Worm (Caenorhabditis elegans) whole organism, L2 larva: ENCODE measurements around the gene K07H8.8.
A peak's percentile ranks its signal among the peaks of the same experiment; 100 is the strongest.

Experiments used
- C34F6.9 ChIP-seq: fragments of 150-350 bp; optimal IDR thresholded peaks from 2 replicates; lab custom pipeline; 2014; ENCODE audit warnings: missing biosample characterization, missing genetic modification characterization
- F13H6.1 ChIP-seq: sonication (generic microtip); optimal IDR thresholded peaks from 2 replicates; lab custom pipeline; 2016; ENCODE audit warnings: missing genetic modification characterization, missing compliant biosample characterization
- R02D3.7 ChIP-seq: fragments of 150-350 bp; optimal IDR thresholded peaks from 2 replicates; lab custom pipeline; 2014; ENCODE audit warnings: missing biosample characterization, missing genetic modification characterization
- Y55F3AM.14 ChIP-seq: fragments of 200-800 bp; sonication (Bioruptor generic); optimal IDR thresholded peaks from 2 replicates; lab custom pipeline; 2018; ENCODE audit warnings: mild to moderate bottlenecking, missing genetic modification characterization, missing compliant biosample characterization
- ZK546.5 ChIP-seq: sonication (generic microtip); optimal IDR thresholded peaks from 2 replicates; lab custom pipeline; 2017; ENCODE audit warnings: missing biosample characterization, missing genetic modification characterization
- alr-1 ChIP-seq: fragments of 150-350 bp; optimal IDR thresholded peaks from 2 replicates; lab custom pipeline; 2014; ENCODE audit warnings: missing biosample characterization, missing genetic modification characterization
- crh-2 ChIP-seq: sonication (generic microtip); optimal IDR thresholded peaks from 2 replicates; lab custom pipeline; 2017; ENCODE audit warnings: missing biosample characterization, missing genetic modification characterization
- elt-3 ChIP-seq: sonication (generic microtip); optimal IDR thresholded peaks from 2 replicates; lab custom pipeline; 2017; ENCODE audit warnings: missing biosample characterization, missing genetic modification characterization
- fos-1 ChIP-seq: fragments of 150-350 bp; optimal IDR thresholded peaks from 2 replicates; lab custom pipeline; 2014; ENCODE audit warnings: missing biosample characterization, missing genetic modification characterization
- gmeb-1 ChIP-seq: fragments of 150-350 bp; optimal IDR thresholded peaks from 2 replicates; lab custom pipeline; 2014; ENCODE audit warnings: missing biosample characterization, missing genetic modification characterization
- lin-13 ChIP-seq: fragments of 150-350 bp; optimal IDR thresholded peaks from 2 replicates; lab custom pipeline; 2014; ENCODE audit warnings: missing biosample characterization, missing genetic modification reagents, missing genetic modification characterization
- lin-39 ChIP-seq: fragments of 150-350 bp; optimal IDR thresholded peaks from 2 replicates; lab custom pipeline; 2014; ENCODE audit warnings: missing biosample characterization, missing genetic modification reagents, missing genetic modification characterization
- lsy-2 ChIP-seq, 2 experiments: fragments of 150-350 bp in 1 of 2; sonication (generic microtip) in 1 of 2; optimal IDR thresholded peaks; 2 replicates each; lab custom pipeline; 2014 to 2017; ENCODE audit warnings: missing biosample characterization in 2 of 2, missing genetic modification characterization in 2 of 2
- mab-5 ChIP-seq: fragments of 150-350 bp; optimal IDR thresholded peaks from 2 replicates; lab custom pipeline; 2014; ENCODE audit warnings: missing biosample characterization, missing genetic modification characterization
- nhr-11 ChIP-seq: fragments of 150-350 bp; optimal IDR thresholded peaks from 2 replicates; lab custom pipeline; 2014; ENCODE audit warnings: missing biosample characterization, missing genetic modification characterization
- nhr-12 ChIP-seq: fragments of 150-350 bp; optimal IDR thresholded peaks from 2 replicates; lab custom pipeline; 2014; ENCODE audit warnings: missing biosample characterization, missing genetic modification characterization
- nhr-129 ChIP-seq: fragments of 150-350 bp; optimal IDR thresholded peaks from 2 replicates; lab custom pipeline; 2014; ENCODE audit warnings: missing biosample characterization, missing genetic modification characterization
- nhr-21 ChIP-seq: fragments of 150-350 bp; optimal IDR thresholded peaks from 2 replicates; lab custom pipeline; 2014; ENCODE audit warnings: missing biosample characterization, missing genetic modification characterization
- nhr-23 ChIP-seq: fragments of 150-350 bp; optimal IDR thresholded peaks from 2 replicates; lab custom pipeline; 2014; ENCODE audit warnings: missing biosample characterization, missing genetic modification reagents, missing genetic modification characterization
- nhr-237 ChIP-seq: fragments of 150-350 bp; optimal IDR thresholded peaks from 2 replicates; lab custom pipeline; 2014; ENCODE audit warnings: missing biosample characterization, missing genetic modification characterization
- nhr-25 ChIP-seq: fragments of 150-350 bp; sonication (generic microtip); optimal IDR thresholded peaks from 3 replicates; lab custom pipeline; 2014; ENCODE audit warnings: missing biosample characterization, missing genetic modification characterization
- nhr-6 ChIP-seq: fragments of 150-350 bp; optimal IDR thresholded peaks from 2 replicates; lab custom pipeline; 2014; ENCODE audit warnings: missing biosample characterization, missing genetic modification characterization
- nhr-77 ChIP-seq: fragments of 150-350 bp; optimal IDR thresholded peaks from 2 replicates; lab custom pipeline; 2014; ENCODE audit warnings: missing biosample characterization, missing genetic modification characterization
- peb-1 ChIP-seq: fragments of 150-350 bp; optimal IDR thresholded peaks from 2 replicates; lab custom pipeline; 2014; ENCODE audit warnings: missing biosample characterization, missing genetic modification characterization
- sem-4 ChIP-seq: fragments of 150-350 bp; optimal IDR thresholded peaks from 2 replicates; lab custom pipeline; 2014; ENCODE audit warnings: missing biosample characterization, missing genetic modification reagents, missing genetic modification characterization
- skn-1 ChIP-seq: sonication (generic microtip); optimal IDR thresholded peaks from 2 replicates; lab custom pipeline; 2017; ENCODE audit warnings: missing biosample characterization, missing genetic modification characterization
- sma-3 ChIP-seq: sonication (generic microtip); optimal IDR thresholded peaks from 2 replicates; lab custom pipeline; 2016; ENCODE audit warnings: missing genetic modification reagents, missing genetic modification characterization, missing compliant biosample characterization
- sma-9 ChIP-seq, 2 experiments: fragments of 150-350 bp in 1 of 2; sonication (generic microtip) in 1 of 2; optimal IDR thresholded peaks; 2 replicates each; lab custom pipeline; 2014 to 2016; ENCODE audit warnings: missing genetic modification characterization in 2 of 2, mild to moderate bottlenecking in 1 of 2, missing biosample characterization in 1 of 2, missing compliant biosample characterization in 1 of 2, missing genetic modification reagents in 1 of 2, moderate library complexity in 1 of 2
- snpc-4 ChIP-seq: fragments of 150-350 bp; optimal IDR thresholded peaks from 2 replicates; lab custom pipeline; 2014; ENCODE audit warnings: missing biosample characterization, missing genetic modification characterization
- unc-39 ChIP-seq: fragments of 150-350 bp; optimal IDR thresholded peaks from 2 replicates; lab custom pipeline; 2014; ENCODE audit warnings: missing biosample characterization, missing genetic modification characterization
- unc-55 ChIP-seq: fragments of 150-350 bp; sonication (generic microtip); optimal IDR thresholded peaks from 3 replicates; lab custom pipeline; 2014; ENCODE audit warnings: missing biosample characterization, missing genetic modification reagents, missing genetic modification characterization
- zag-1 ChIP-seq: fragments of 150-350 bp; optimal IDR thresholded peaks from 2 replicates; lab custom pipeline; 2014; ENCODE audit warnings: missing biosample characterization, missing genetic modification characterization
- ztf-1 ChIP-seq: fragments of 200-800 bp; sonication (Bioruptor generic); conservative IDR thresholded peaks from 2 replicates; pipeline ENCODE4 v1.3.6; 2022; ENCODE audit warnings: missing genetic modification characterization, missing compliant biosample characterization
- ztf-11 ChIP-seq: sonication (generic microtip); optimal IDR thresholded peaks from 2 replicates; lab custom pipeline; 2017; ENCODE audit warnings: missing biosample characterization, missing genetic modification characterization
- ztf-4 ChIP-seq: fragments of 150-350 bp; optimal IDR thresholded peaks from 2 replicates; lab custom pipeline; 2014; ENCODE audit warnings: missing biosample characterization, missing genetic modification characterization

Gene K07H8.8

ce11 chrIV:8294650-8295049 lies 26.4 kb upstream of the K07H8.8 start, which contains the start of gene tbce-1:
Gene tbce-1, plus strand, starts transcription at chrIV:8294690.
- TF ChIP-seq nhr-77 (tag; lab: Kevin White, UChicago) (no peak), sem-4 (no peak), unc-39 (no peak), Y55F3AM.14 (no peak), ztf-11 (tag; lab: Kevin White, UChicago) (no peak), sma-3 (no peak), alr-1 (tag; lab: Kevin White, UChicago) (no peak), sma-9 (GFP tag; optimal IDR thresholded peaks at IDR 0.05; lab: Kevin White, UChicago) (no peak), sma-9 (tag; optimal IDR thresholded peaks at IDR 0.05; lab: Kevin White, UChicago) (no peak), R02D3.7 (tag; lab: Kevin White, UChicago) (no peak), ztf-1 (no peak), nhr-25 (tag; lab: Kevin White, UChicago) (no peak), lin-39 (tag; lab: Kevin White, UChicago) (no peak), lin-13 (GFP tag; lab: Kevin White, UChicago) (no peak)

ce11 chrIV:8291232-8291631 lies 23.0 kb upstream of the K07H8.8 start, which contains the start of gene K07H8.2:
Gene K07H8.2, plus strand, starts transcription at chrIV:8291532.
- no peak for TF ChIP-seq crh-2 (tag; lab: Kevin White, UChicago)
- no peak for TF ChIP-seq peb-1 (tag; lab: Kevin White, UChicago)
- TF ChIP-seq C34F6.9 (tag; lab: Kevin White, UChicago), result no peak
- TF ChIP-seq R02D3.7 (tag; lab: Kevin White, UChicago), result no peak
- TF ChIP-seq ztf-1, result no peak
- TF ChIP-seq nhr-237 (tag; lab: Kevin White, UChicago), result no peak
- TF ChIP-seq skn-1 (tag; lab: Kevin White, UChicago), result no peak
- no peak for TF ChIP-seq alr-1 (tag; lab: Kevin White, UChicago)
- TF ChIP-seq nhr-12 (tag; lab: Kevin White, UChicago), result no peak
- TF ChIP-seq ztf-4 (tag; lab: Kevin White, UChicago), result no peak
- TF ChIP-seq lin-13 (GFP tag; lab: Kevin White, UChicago), result no peak
- no peak for TF ChIP-seq unc-55
- TF ChIP-seq snpc-4 (tag; lab: Kevin White, UChicago), result no peak
- TF ChIP-seq mab-5 (tag; lab: Kevin White, UChicago), result no peak
- no peak for TF ChIP-seq nhr-129
- no peak for TF ChIP-seq nhr-11 (tag; lab: Kevin White, UChicago)
- no peak for TF ChIP-seq sma-9 (GFP tag; optimal IDR thresholded peaks at IDR 0.05; lab: Kevin White, UChicago)
- no peak for TF ChIP-seq sma-9 (tag; optimal IDR thresholded peaks at IDR 0.05; lab: Kevin White, UChicago)
- no peak for TF ChIP-seq sma-3

ce11 chrIV:8289580-8290323 lies 21.5 kb upstream of the K07H8.8 start, which contains the start of gene daf-31:
Gene daf-31, plus strand, starts transcription at chrIV:8290273.
- TF ChIP-seq C34F6.9 (tag; lab: Kevin White, UChicago), result peak; percentile 58
- TF ChIP-seq unc-55, result peak; percentile 76
- peak; percentile 29 for TF ChIP-seq lin-13 (GFP tag; lab: Kevin White, UChicago)
- TF ChIP-seq nhr-129, result peak; percentile 57
- peak; percentile 4 for TF ChIP-seq sma-9 (GFP tag; optimal IDR thresholded peaks at IDR 0.05; lab: Kevin White, UChicago)
- no peak for TF ChIP-seq sma-9 (tag; optimal IDR thresholded peaks at IDR 0.05; lab: Kevin White, UChicago)
- no peak for TF ChIP-seq zag-1 (tag; lab: Kevin White, UChicago)
- TF ChIP-seq lsy-2 (tag; optimal IDR thresholded peaks at IDR 0.05; lab: Kevin White, UChicago), result peak in 1 of 2 experiments; percentile 77
- TF ChIP-seq fos-1 (tag; lab: Kevin White, UChicago), result peak; percentile 31
- TF ChIP-seq crh-2 (tag; lab: Kevin White, UChicago), result peak; percentile 19
- peak; percentile 28 for TF ChIP-seq F13H6.1 (tag; lab: Kevin White, UChicago)
- no peak for TF ChIP-seq elt-3 (tag; lab: Kevin White, UChicago)
- no peak for TF ChIP-seq peb-1 (tag; lab: Kevin White, UChicago)
- TF ChIP-seq gmeb-1 (tag; lab: Kevin White, UChicago), result peak; percentile 54

- TF ChIP-seq nhr-6 (tag; lab: Kevin White, UChicago) (no peak), C34F6.9 (tag; lab: Kevin White, UChicago) (no peak), nhr-21 (tag; lab: Kevin White, UChicago) (no peak), unc-55 (no peak), mab-5 (tag; lab: Kevin White, UChicago) (no peak), sem-4 (no peak), nhr-23 (tag; lab: Kevin White, UChicago) (no peak), ZK546.5 (tag; lab: Kevin White, UChicago) (no peak), Y55F3AM.14 (no peak)
These were observed 21.1 kb upstream of the K07H8.8 start, which contains the start of gene nucl-1 for ce11 chrIV:8289505-8289579. Gene nucl-1, minus strand, starts transcription at chrIV:8289530.
